Worm (Caenorhabditis elegans) whole organism, L2 larva: Measurements from ENCODE around the gene cam-1.

Source experiments
- alr-1 ChIP-seq: fragments of 150-350 bp; optimal IDR thresholded peaks from 2 replicates; lab custom pipeline; 2014; ENCODE audit warnings: missing biosample characterization, missing genetic modification characterization
- blmp-1 ChIP-seq: sonication (generic microtip); optimal IDR thresholded peaks from 2 replicates; lab custom pipeline; 2017; ENCODE audit warnings: missing genetic modification characterization, mild to moderate bottlenecking, missing compliant biosample characterization, antibody characterized with exemption, moderate library complexity; ENCODE audit not compliant: insufficient read depth
- egl-27 ChIP-seq: sonication (generic microtip); optimal IDR thresholded peaks from 3 replicates; lab custom pipeline; 2017; ENCODE audit warnings: missing biosample characterization, missing genetic modification reagents, missing genetic modification characterization
- lin-11 ChIP-seq: fragments of 150-350 bp; sonication (generic microtip); optimal IDR thresholded peaks from 2 replicates; lab custom pipeline; 2014; ENCODE audit warnings: missing biosample characterization, missing genetic modification characterization, inconsistent platforms, mixed read lengths
- mbf-1 ChIP-seq: sonication (generic microtip); optimal IDR thresholded peaks from 2 replicates; lab custom pipeline; 2017; ENCODE audit warnings: missing biosample characterization, missing genetic modification characterization
- nhr-10 ChIP-seq: sonication (generic microtip); optimal IDR thresholded peaks from 2 replicates; lab custom pipeline; 2017; ENCODE audit warnings: missing biosample characterization, missing genetic modification characterization
- unc-62 ChIP-seq: fragments of 150-350 bp; optimal IDR thresholded peaks from 2 replicates; lab custom pipeline; 2014; ENCODE audit warnings: missing biosample characterization, missing genetic modification reagents, missing genetic modification characterization
- ztf-11 ChIP-seq: sonication (generic microtip); optimal IDR thresholded peaks from 2 replicates; lab custom pipeline; 2017; ENCODE audit warnings: missing biosample characterization, missing genetic modification characterization

ce11 chrII:9254187-9254586 is 55.9 kb downstream of the cam-1 start, which contains the start of gene nlp-82:
- TF ChIP-seq unc-62 (no peak), nhr-10 (no peak), blmp-1 (tag; lab: Kevin White, UChicago) (no peak), alr-1 (tag; lab: Kevin White, UChicago) (no peak), ztf-11 (tag; lab: Kevin White, UChicago) (no peak), lin-11 (tag; lab: Kevin White, UChicago) (no peak), egl-27 (no peak), mbf-1 (tag; lab: Kevin White, UChicago) (no peak)
